Fruit fly (Drosophila melanogaster): Measurements from ENCODE around the gene tal-2A.
A peak's percentile ranks its signal among the peaks of the same experiment; 100 is the strongest.

dm6 chr3R:13799567-13800429 lies 13.1 kb upstream of the tal-2A start:
- TF ChIP-seq CG3919 (GFP tag; optimal IDR thresholded peaks at IDR 0.05) (peak; percentile 26), CG4318 (GFP tag; optimal IDR thresholded peaks at IDR 0.05) (no peak), topi (GFP tag; optimal IDR thresholded peaks at IDR 0.05) (no peak), Eip93F (GFP tag; optimal IDR thresholded peaks at IDR 0.05) (no peak), esn (GFP tag; optimal IDR thresholded peaks at IDR 0.05) (peak; percentile 23)
